Fruit fly (Drosophila melanogaster) whole organism, prepupa: Measurements from ENCODE around the gene mRpL46.

Experiments used
- CG10631 ChIP-seq: fragments of 200-800 bp; sonication (Bioruptor generic); optimal IDR thresholded peaks from 2 replicates; lab custom pipeline; 2016; ENCODE audit warnings: missing biosample characterization, missing genetic modification characterization
- CG10669 ChIP-seq: fragments of 200-800 bp; sonication (Bioruptor generic); optimal IDR thresholded peaks from 3 replicates; lab custom pipeline; 2018; ENCODE audit warnings: missing biosample characterization, mild to moderate bottlenecking, missing genetic modification characterization, moderate library complexity
- CG11294 ChIP-seq: fragments of 200-800 bp; sonication (Bioruptor generic); IDR thresholded peaks from 2 replicates; pipeline ENCODE4 v1.3.6; 2022; ENCODE audit warnings: missing biosample characterization, missing genetic modification characterization
- CG11762 ChIP-seq: fragments of 200-800 bp; sonication (Bioruptor generic); optimal IDR thresholded peaks from 3 replicates; lab custom pipeline; 2016; ENCODE audit warnings: missing biosample characterization, missing genetic modification characterization; ENCODE audit not compliant: insufficient read depth
- CG11902 ChIP-seq: fragments of 200-800 bp; sonication (Bioruptor generic); optimal IDR thresholded peaks from 3 replicates; lab custom pipeline; 2016; ENCODE audit warnings: missing biosample characterization, missing genetic modification characterization
- CG15336 ChIP-seq: fragments of 200-800 bp; sonication (Bioruptor generic); IDR thresholded peaks from 2 replicates; pipeline ENCODE4 v1.3.6; 2022; ENCODE audit warnings: missing biosample characterization, missing genetic modification characterization
- CG16779 ChIP-seq: fragments of 200-800 bp; sonication (Bioruptor generic); optimal IDR thresholded peaks from 3 replicates; lab custom pipeline; 2017; ENCODE audit warnings: missing biosample characterization, mild to moderate bottlenecking, missing genetic modification characterization
- CG3032 ChIP-seq: fragments of 200-800 bp; optimal IDR thresholded peaks from 2 replicates; lab custom pipeline; 2019; ENCODE audit warnings: missing biosample characterization, mild to moderate bottlenecking, missing genetic modification characterization, moderate library complexity
- CG31627 ChIP-seq: fragments of 200-800 bp; sonication (Bioruptor generic); optimal IDR thresholded peaks from 3 replicates; lab custom pipeline; 2016; ENCODE audit warnings: missing biosample characterization, missing genetic modification characterization
- CG32006 ChIP-seq: fragments of 200-800 bp; sonication (Bioruptor generic); optimal IDR thresholded peaks from 3 replicates; lab custom pipeline; 2017; ENCODE audit warnings: missing biosample characterization, mild to moderate bottlenecking, missing genetic modification characterization
- CG34406 ChIP-seq: fragments of 200-800 bp; sonication (Bioruptor generic); optimal IDR thresholded peaks from 3 replicates; lab custom pipeline; 2016; ENCODE audit warnings: missing biosample characterization, missing genetic modification characterization
- CG3919 ChIP-seq: fragments of 200-800 bp; sonication (Bioruptor generic); optimal IDR thresholded peaks from 3 replicates; lab custom pipeline; 2016; ENCODE audit warnings: missing biosample characterization, missing genetic modification characterization
- CG6276 ChIP-seq: fragments of 200-800 bp; sonication (Bioruptor generic); optimal IDR thresholded peaks from 2 replicates; lab custom pipeline; 2017; ENCODE audit warnings: missing biosample characterization, mild to moderate bottlenecking, missing genetic modification characterization
- CG6808 ChIP-seq: fragments of 200-800 bp; sonication (Bioruptor generic); optimal IDR thresholded peaks from 3 replicates; lab custom pipeline; 2017; ENCODE audit warnings: missing biosample characterization, missing genetic modification characterization, mild to moderate bottlenecking, moderate library complexity, missing genetic modification reagents
- CG7368 ChIP-seq: fragments of 200-800 bp; sonication (Bioruptor generic); optimal IDR thresholded peaks from 3 replicates; lab custom pipeline; 2016; ENCODE audit warnings: missing biosample characterization, missing genetic modification characterization
- CG8319 ChIP-seq: fragments of 200-800 bp; sonication (Bioruptor generic); optimal IDR thresholded peaks from 3 replicates; lab custom pipeline; 2016; ENCODE audit warnings: missing biosample characterization, missing genetic modification characterization
- Eip75B ChIP-seq: fragments of 200-800 bp; sonication (Bioruptor generic); optimal IDR thresholded peaks from 3 replicates; lab custom pipeline; 2016; ENCODE audit warnings: missing biosample characterization, missing genetic modification characterization
- Eip78C ChIP-seq: fragments of 200-800 bp; sonication (Bioruptor generic); peaks from one replicate; lab custom pipeline; 2016; ENCODE audit warnings: missing biosample characterization, missing genetic modification characterization
- Eip93F ChIP-seq: fragments of 200-800 bp; sonication (Bioruptor generic); optimal IDR thresholded peaks from 2 replicates; lab custom pipeline; 2016; ENCODE audit warnings: missing biosample characterization, mild to moderate bottlenecking, missing genetic modification characterization
- Ets21C ChIP-seq: fragments of 200-800 bp; sonication (Bioruptor generic); optimal IDR thresholded peaks from 3 replicates; lab custom pipeline; 2016; ENCODE audit warnings: missing biosample characterization, missing genetic modification characterization
- Ets96B ChIP-seq: fragments of 200-800 bp; optimal IDR thresholded peaks from 2 replicates; lab custom pipeline; 2019; ENCODE audit warnings: missing biosample characterization, mild to moderate bottlenecking, missing genetic modification characterization, moderate library complexity
- Gug ChIP-seq: fragments of 200-800 bp; sonication (Bioruptor generic); IDR thresholded peaks from 2 replicates; pipeline ENCODE4 v1.3.6; 2022; ENCODE audit warnings: missing biosample characterization, missing genetic modification characterization
- Hr38 ChIP-seq: sonication (Bioruptor generic); optimal IDR thresholded peaks from 2 replicates; lab custom pipeline; 2016; ENCODE audit warnings: missing biosample characterization, missing genetic modification characterization
- Lpt ChIP-seq: fragments of 200-800 bp; sonication (Bioruptor generic); optimal IDR thresholded peaks from 3 replicates; lab custom pipeline; 2016; ENCODE audit warnings: missing biosample characterization, missing genetic modification characterization
- Smox ChIP-seq: fragments of 200-800 bp; sonication (Bioruptor generic); optimal IDR thresholded peaks from 3 replicates; lab custom pipeline; 2016; ENCODE audit warnings: missing biosample characterization, missing genetic modification characterization
- Sox102F ChIP-seq: fragments of 200-800 bp; sonication (Bioruptor generic); optimal IDR thresholded peaks from 2 replicates; lab custom pipeline; 2016; ENCODE audit warnings: missing biosample characterization, mild to moderate bottlenecking, missing genetic modification characterization
- Sox15 ChIP-seq: fragments of 200-800 bp; sonication (Bioruptor generic); optimal IDR thresholded peaks from 3 replicates; lab custom pipeline; 2016; ENCODE audit warnings: missing biosample characterization, missing genetic modification characterization
- achi ChIP-seq: fragments of 200-800 bp; sonication (Bioruptor generic); optimal IDR thresholded peaks from 3 replicates; lab custom pipeline; 2016; ENCODE audit warnings: missing biosample characterization, missing genetic modification characterization
- acj6 ChIP-seq: fragments of 200-800 bp; sonication (Bioruptor generic); optimal IDR thresholded peaks from 3 replicates; lab custom pipeline; 2016; ENCODE audit warnings: missing biosample characterization, missing genetic modification characterization
- dac ChIP-seq: fragments of 200-800 bp; sonication (Bioruptor generic); optimal IDR thresholded peaks from 2 replicates; lab custom pipeline; 2017; ENCODE audit warnings: missing biosample characterization, mild to moderate bottlenecking, missing genetic modification characterization
- dsx ChIP-seq: fragments of 200-800 bp; optimal IDR thresholded peaks from 3 replicates; lab custom pipeline; 2019; ENCODE audit warnings: missing biosample characterization, mild to moderate bottlenecking, missing genetic modification characterization, moderate library complexity; ENCODE audit not compliant: poor library complexity, severe bottlenecking
- esn ChIP-seq: fragments of 200-800 bp; sonication (Bioruptor generic); optimal IDR thresholded peaks from 2 replicates; lab custom pipeline; 2016; ENCODE audit warnings: missing biosample characterization, mild to moderate bottlenecking, missing genetic modification characterization, moderate library complexity
- fd59A ChIP-seq: fragments of 200-800 bp; sonication (Bioruptor generic); optimal IDR thresholded peaks from 2 replicates; lab custom pipeline; 2017; ENCODE audit warnings: missing biosample characterization, mild to moderate bottlenecking, missing genetic modification characterization, missing genetic modification reagents
- fkh ChIP-seq: fragments of 200-800 bp; sonication (Bioruptor generic); optimal IDR thresholded peaks from 3 replicates; lab custom pipeline; 2017; ENCODE audit warnings: missing biosample characterization, mild to moderate bottlenecking, missing genetic modification characterization, moderate library complexity
- net ChIP-seq: fragments of 200-800 bp; sonication (Bioruptor generic); optimal IDR thresholded peaks from 3 replicates; lab custom pipeline; 2016; ENCODE audit warnings: missing biosample characterization, missing genetic modification characterization
- pdm3 ChIP-seq: fragments of 200-800 bp; sonication (Bioruptor generic); optimal IDR thresholded peaks from 3 replicates; lab custom pipeline; 2016; ENCODE audit warnings: missing biosample characterization, missing genetic modification characterization
- spab ChIP-seq: fragments of 200-800 bp; sonication (Bioruptor generic); optimal IDR thresholded peaks from 2 replicates; lab custom pipeline; 2017; ENCODE audit warnings: missing biosample characterization, mild to moderate bottlenecking, missing genetic modification characterization, missing genetic modification reagents
- vri ChIP-seq: fragments of 200-800 bp; sonication (Bioruptor generic); optimal IDR thresholded peaks from 3 replicates; lab custom pipeline; 2016; ENCODE audit warnings: missing biosample characterization, mild to moderate bottlenecking, missing genetic modification characterization

Gene mRpL46

dm6 chr3L:1774713-1775648 is 2.3 kb upstream of the mRpL46 start, which contains the start of the genes CG13933 and PolD2 (continued):
- TF ChIP-seq CG3919 (no peak), CG10631 (peak; percentile 97), fd59A (peak; percentile 87), Hr38 (GFP tag; lab: Kevin White, UChicago) (peak; percentile 34), Sox102F (peak; percentile 94), dsx (GFP tag; lab: Kevin White, UChicago) (peak; percentile 98), vri (GFP tag; lab: Kevin White, UChicago) (no peak), CG32006 (GFP tag; lab: Kevin White, UChicago) (peak; percentile 98), CG11294 (GFP tag; lab: Robert Waterston, UW) (peak; percentile 78), CG3032 (peak; percentile 92), Lpt (peak; percentile 96), CG31627 (peak; percentile 93), CG16779 (tag; lab: Kevin White, UChicago) (peak; percentile 89), CG15336 (GFP tag; lab: Robert Waterston, UW) (peak; percentile 99), CG11902 (peak; percentile 79), Ets96B (tag; lab: Kevin White, UChicago) (peak; percentile 89), Gug (GFP tag; lab: Robert Waterston, UW) (peak; percentile 84), Sox15 (GFP tag; lab: Kevin White, UChicago) (peak; percentile 93), Ets21C (GFP tag; lab: Kevin White, UChicago) (peak; percentile 85), Eip78C (GFP tag; lab: Kevin White, UChicago) (peak; percentile 99), CG7368 (GFP tag; lab: Kevin White, UChicago) (no peak), CG34406 (GFP tag; lab: Kevin White, UChicago) (peak; percentile 99), fkh (GFP tag; lab: Kevin White, UChicago) (no peak), esn (peak; percentile 96), net (no peak), pdm3 (peak; percentile 93), CG8319 (GFP tag; lab: Kevin White, UChicago) (peak; percentile 60), CG6808 (GFP tag; lab: Kevin White, UChicago) (no peak), Eip75B (GFP tag; lab: Kevin White, UChicago) (no peak), Eip93F (GFP tag; lab: Kevin White, UChicago) (peak; percentile 46), spab (GFP tag; lab: Kevin White, UChicago) (no peak), CG10669 (GFP tag; lab: Kevin White, UChicago) (peak; percentile 86), Smox (GFP tag; lab: Kevin White, UChicago) (peak; percentile 91), acj6 (GFP tag; lab: Kevin White, UChicago) (peak; percentile 99), CG6276 (GFP tag; lab: Kevin White, UChicago) (no peak), dac (no peak), CG11762 (GFP tag; lab: Kevin White, UChicago) (peak; percentile 84), achi (GFP tag; lab: Kevin White, UChicago) (peak; percentile 92)
- TF ChIP-seq, all 60 proteins: peak for 46

- TF ChIP-seq vri (GFP tag; lab: Kevin White, UChicago) (peak; percentile 43), CG7368 (GFP tag; lab: Kevin White, UChicago) (no peak), Gug (GFP tag; lab: Robert Waterston, UW) (no peak), achi (GFP tag; lab: Kevin White, UChicago) (no peak)
Observed at dm6 chr3L:1784092-1784491, 6.9 kb downstream of the mRpL46 start.
